Worm (Caenorhabditis elegans) whole organism, late embryonic: ENCODE measurements around the gene C15F1.2.

Experiments used
- ahr-1 ChIP-seq: sonication (generic microtip); optimal IDR thresholded peaks from 2 replicates; lab custom pipeline; 2016; ENCODE audit warnings: missing genetic modification characterization, missing compliant biosample characterization
- ceh-19 ChIP-seq: fragments of 200-800 bp; sonication (Bioruptor generic); optimal IDR thresholded peaks from 2 replicates; lab custom pipeline; 2018; ENCODE audit warnings: mild to moderate bottlenecking, missing genetic modification characterization, missing compliant biosample characterization
- ceh-22 ChIP-seq: sonication (generic microtip); optimal IDR thresholded peaks from 2 replicates; lab custom pipeline; 2017; ENCODE audit warnings: missing biosample characterization, missing genetic modification characterization
- ceh-24 ChIP-seq: sonication (generic microtip); optimal IDR thresholded peaks from 2 replicates; lab custom pipeline; 2016; ENCODE audit warnings: mild to moderate bottlenecking, missing genetic modification characterization, missing compliant biosample characterization
- ceh-34 ChIP-seq: sonication (generic microtip); optimal IDR thresholded peaks from 2 replicates; lab custom pipeline; 2016; ENCODE audit warnings: mild to moderate bottlenecking, missing genetic modification characterization, missing compliant biosample characterization
- ceh-45 ChIP-seq: fragments of 200-800 bp; sonication (Bioruptor generic); IDR thresholded peaks from 2 replicates; pipeline ENCODE4 v1.3.6; 2022; ENCODE audit warnings: missing genetic modification reagents, missing genetic modification characterization, missing compliant biosample characterization
- ceh-48 ChIP-seq: sonication (generic microtip); optimal IDR thresholded peaks from 2 replicates; lab custom pipeline; 2016; ENCODE audit warnings: missing genetic modification characterization, inconsistent platforms, missing compliant biosample characterization
- ceh-6 ChIP-seq: fragments of 200-800 bp; sonication (Bioruptor generic); optimal IDR thresholded peaks from 2 replicates; lab custom pipeline; 2018; ENCODE audit warnings: mild to moderate bottlenecking, missing genetic modification characterization, missing compliant biosample characterization
- ceh-9 ChIP-seq: sonication (generic microtip); optimal IDR thresholded peaks from 2 replicates; lab custom pipeline; 2016; ENCODE audit warnings: mild to moderate bottlenecking, missing genetic modification characterization, inconsistent platforms, missing compliant biosample characterization
- che-1 ChIP-seq: sonication (generic microtip); optimal IDR thresholded peaks from 2 replicates; lab custom pipeline; 2016; ENCODE audit warnings: mild to moderate bottlenecking, missing genetic modification characterization, missing compliant biosample characterization
- dve-1 ChIP-seq: sonication (generic microtip); optimal IDR thresholded peaks from 2 replicates; lab custom pipeline; 2017; ENCODE audit warnings: antibody characterized with exemption, mild to moderate bottlenecking, missing genetic modification characterization, missing compliant biosample characterization
- elt-2 ChIP-seq: sonication (generic microtip); optimal IDR thresholded peaks from 2 replicates; lab custom pipeline; 2016; ENCODE audit warnings: missing genetic modification reagents, missing genetic modification characterization, missing compliant biosample characterization
- eyg-1 ChIP-seq: sonication (generic microtip); optimal IDR thresholded peaks from 2 replicates; lab custom pipeline; 2016; ENCODE audit warnings: missing genotype, missing genetic modification characterization, missing compliant biosample characterization
- fkh-10 ChIP-seq: fragments of 150-350 bp; optimal IDR thresholded peaks from 2 replicates; lab custom pipeline; 2014; ENCODE audit warnings: missing biosample characterization, missing genetic modification reagents, missing genetic modification characterization
- fkh-6 ChIP-seq: sonication (generic microtip); optimal IDR thresholded peaks from 2 replicates; lab custom pipeline; 2016; ENCODE audit warnings: missing genetic modification characterization, missing compliant biosample characterization
- gmeb-2 ChIP-seq: sonication (generic microtip); optimal IDR thresholded peaks from 2 replicates; lab custom pipeline; 2016; ENCODE audit warnings: missing genetic modification characterization, inconsistent platforms, missing compliant biosample characterization
- hlh-13 ChIP-seq: fragments of 200-800 bp; sonication (Bioruptor generic); optimal IDR thresholded peaks from 2 replicates; lab custom pipeline; 2018; ENCODE audit warnings: mild to moderate bottlenecking, missing genetic modification characterization, missing compliant biosample characterization
- hlh-15 ChIP-seq: sonication (generic microtip); optimal IDR thresholded peaks from 2 replicates; lab custom pipeline; 2016; ENCODE audit warnings: missing genetic modification characterization, missing compliant biosample characterization
- hlh-30 ChIP-seq: sonication (generic microtip); optimal IDR thresholded peaks from 2 replicates; lab custom pipeline; 2017; ENCODE audit warnings: antibody characterized with exemption, missing genetic modification characterization, missing compliant biosample characterization; ENCODE audit not compliant: insufficient read depth
- hlh-6 ChIP-seq: sonication (generic microtip); optimal IDR thresholded peaks from 2 replicates; lab custom pipeline; 2016; ENCODE audit warnings: missing genotype, missing genetic modification characterization, missing compliant biosample characterization
- nfya-1 ChIP-seq: sonication (generic microtip); optimal IDR thresholded peaks from 2 replicates; lab custom pipeline; 2017; ENCODE audit warnings: missing genetic modification characterization, mild to moderate bottlenecking, missing compliant biosample characterization, antibody characterized with exemption, moderate library complexity
- nhr-232 ChIP-seq: sonication (generic microtip); optimal IDR thresholded peaks from 2 replicates; lab custom pipeline; 2016; ENCODE audit warnings: missing genetic modification characterization, missing compliant biosample characterization
- npax-4 ChIP-seq: sonication (generic microtip); optimal IDR thresholded peaks from 2 replicates; lab custom pipeline; 2016; ENCODE audit warnings: missing genetic modification characterization, missing compliant biosample characterization
- pat-9 ChIP-seq: fragments of 200-800 bp; sonication (Bioruptor generic); optimal IDR thresholded peaks from 2 replicates; lab custom pipeline; 2018; ENCODE audit warnings: mild to moderate bottlenecking, missing genetic modification characterization, moderate library complexity, missing compliant biosample characterization
- pha-2 ChIP-seq: sonication (generic microtip); optimal IDR thresholded peaks from 2 replicates; lab custom pipeline; 2017; ENCODE audit warnings: mild to moderate bottlenecking, missing genetic modification characterization, missing compliant biosample characterization
- pqm-1 ChIP-seq: sonication (generic microtip); optimal IDR thresholded peaks from 2 replicates; lab custom pipeline; 2016; ENCODE audit warnings: missing genetic modification characterization, missing compliant biosample characterization
- ref-2 ChIP-seq: sonication (generic microtip); optimal IDR thresholded peaks from 2 replicates; lab custom pipeline; 2016; ENCODE audit warnings: missing genetic modification characterization, missing compliant biosample characterization
- sox-2 ChIP-seq: fragments of 200-800 bp; sonication (Bioruptor generic); IDR thresholded peaks from 2 replicates; pipeline ENCODE4 v1.3.6; 2022; ENCODE audit warnings: missing genetic modification reagents, missing genetic modification characterization, missing compliant biosample characterization
- unc-42 ChIP-seq: sonication (generic microtip); optimal IDR thresholded peaks from 2 replicates; lab custom pipeline; 2016; ENCODE audit warnings: missing genotype, missing genetic modification characterization, missing compliant biosample characterization
- unc-55 ChIP-seq: sonication (generic microtip); optimal IDR thresholded peaks from 2 replicates; lab custom pipeline; 2017; ENCODE audit warnings: missing biosample characterization, missing genetic modification reagents, missing genetic modification characterization
- unc-86 ChIP-seq: sonication (generic microtip); optimal IDR thresholded peaks from 2 replicates; lab custom pipeline; 2016; ENCODE audit warnings: missing genetic modification characterization, missing compliant biosample characterization
- zip-5 ChIP-seq: sonication (generic microtip); optimal IDR thresholded peaks from 2 replicates; lab custom pipeline; 2016; ENCODE audit warnings: missing genetic modification characterization, missing compliant biosample characterization
- ztf-16 ChIP-seq: sonication (generic microtip); optimal IDR thresholded peaks from 2 replicates; lab custom pipeline; 2017; ENCODE audit warnings: missing genetic modification characterization, missing compliant biosample characterization

C15F1.2 gene

DNA sequence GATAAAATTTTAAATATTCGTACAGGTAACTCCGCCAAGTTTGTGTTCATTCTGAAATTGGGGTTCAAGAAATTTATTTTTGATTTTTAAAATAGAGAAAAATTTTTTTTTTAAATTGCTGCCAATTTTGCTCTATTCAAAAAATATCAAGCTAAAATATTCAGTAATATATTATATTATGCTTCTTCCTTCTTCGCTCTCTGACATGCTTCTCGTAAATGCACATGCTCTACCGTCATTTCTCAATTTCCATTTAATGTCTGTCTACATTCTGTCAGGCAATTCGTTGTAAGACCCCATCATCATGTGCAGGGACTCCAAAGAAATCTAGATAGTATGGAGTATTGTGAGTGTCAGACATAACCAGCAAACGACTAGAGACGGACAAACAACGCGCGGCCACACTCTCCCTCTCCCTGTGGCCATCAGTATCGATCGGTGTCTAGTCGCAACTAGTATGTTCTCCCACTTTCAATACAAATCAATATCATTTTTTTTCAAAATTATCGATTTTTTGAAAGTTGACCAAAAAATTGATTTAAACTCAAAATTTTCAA lies 28.4 kb upstream of the C15F1.2 start, which contains the start of the genes malt-1 and ceh-38 (continued):
- TF ChIP-seq ceh-19 (GFP tag; lab: Kevin White, UChicago) (peak; percentile 56), ztf-16 (tag; lab: Kevin White, UChicago) (no peak), dve-1 (tag; lab: Kevin White, UChicago) (peak; percentile 68), hlh-30 (peak; percentile 92), fkh-10 (GFP tag; lab: Kevin White, UChicago) (peak; percentile 3), unc-55 (GFP tag; lab: Kevin White, UChicago) (peak; percentile 82), unc-42 (peak; percentile 86), ceh-6 (GFP tag; lab: Kevin White, UChicago) (peak; percentile 47), gmeb-2 (no peak), hlh-15 (tag; lab: Kevin White, UChicago) (no peak), nhr-232 (tag; lab: Kevin White, UChicago) (no peak), pha-2 (tag; lab: Kevin White, UChicago) (no peak), che-1 (no peak), ceh-24 (tag; lab: Kevin White, UChicago) (no peak), ceh-9 (no peak), eyg-1 (tag; lab: Kevin White, UChicago) (no peak), ceh-48 (tag; lab: Kevin White, UChicago) (peak; percentile 100), elt-2 (peak; percentile 51), unc-86 (tag; lab: Kevin White, UChicago) (peak; percentile 47), zip-5 (tag; lab: Kevin White, UChicago) (no peak), ref-2 (tag; lab: Kevin White, UChicago) (peak; percentile 77)

DNA sequence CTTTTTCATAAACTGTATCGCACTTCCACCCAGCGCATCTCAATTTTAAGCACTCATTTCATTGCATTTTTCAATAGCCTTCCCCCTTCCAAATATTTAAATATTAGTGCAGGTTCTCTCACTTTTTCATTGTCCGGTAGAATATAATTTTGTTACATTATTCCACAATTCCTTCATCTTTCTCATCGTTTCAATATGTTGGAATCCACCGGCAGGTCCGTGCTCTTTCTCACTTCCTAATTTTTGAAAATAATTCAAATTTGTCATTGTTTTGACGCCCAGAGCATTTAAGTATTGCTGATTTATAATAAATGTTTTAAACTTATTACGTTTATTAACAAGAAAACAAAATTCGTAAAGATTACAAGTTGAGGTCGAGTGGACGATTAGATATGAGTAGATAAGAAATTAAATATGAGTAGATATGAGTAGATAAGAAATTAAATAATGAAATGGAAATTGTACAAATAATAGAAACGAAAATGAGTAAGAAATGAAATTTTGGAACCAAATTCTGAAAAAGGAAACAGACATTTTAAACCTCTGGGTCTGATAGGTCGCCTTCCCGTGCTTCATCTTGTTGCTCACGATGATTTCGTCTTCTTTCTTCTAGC lies 24.6 kb upstream of the C15F1.2 start:
- TF ChIP-seq elt-2 (peak; percentile 55), hlh-6 (tag; lab: Kevin White, UChicago) (no peak)

DNA sequence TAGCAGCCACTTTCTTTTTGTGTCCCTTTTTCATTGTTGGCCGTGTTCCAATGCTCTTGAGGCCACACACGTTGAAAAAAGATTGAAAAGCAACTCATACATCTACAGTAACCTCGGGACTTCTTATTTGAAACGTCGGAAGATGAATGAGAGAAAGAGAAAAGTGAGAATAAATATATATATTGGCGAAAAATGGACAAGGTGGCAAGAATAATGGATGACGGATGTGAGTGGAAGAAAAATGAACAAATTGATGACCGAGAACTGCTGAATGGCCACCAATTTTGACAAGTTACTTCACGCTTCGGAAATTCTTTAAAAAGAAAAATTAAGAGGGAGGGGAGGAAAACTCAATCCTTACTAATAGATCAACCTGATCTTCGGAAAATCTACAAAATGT lies 21.6 kb upstream of the C15F1.2 start:
- TF ChIP-seq ceh-48 (tag; lab: Kevin White, UChicago) = no peak
- TF ChIP-seq ceh-6 (GFP tag; lab: Kevin White, UChicago) = no peak
- TF ChIP-seq pat-9 (tag; lab: Kevin White, UChicago) = no peak
- no peak for TF ChIP-seq ahr-1 (tag; lab: Kevin White, UChicago)
- no peak for TF ChIP-seq fkh-6 (tag; lab: Kevin White, UChicago)
- TF ChIP-seq sox-2 (GFP tag; lab: Robert Waterston, UW) = no peak

DNA sequence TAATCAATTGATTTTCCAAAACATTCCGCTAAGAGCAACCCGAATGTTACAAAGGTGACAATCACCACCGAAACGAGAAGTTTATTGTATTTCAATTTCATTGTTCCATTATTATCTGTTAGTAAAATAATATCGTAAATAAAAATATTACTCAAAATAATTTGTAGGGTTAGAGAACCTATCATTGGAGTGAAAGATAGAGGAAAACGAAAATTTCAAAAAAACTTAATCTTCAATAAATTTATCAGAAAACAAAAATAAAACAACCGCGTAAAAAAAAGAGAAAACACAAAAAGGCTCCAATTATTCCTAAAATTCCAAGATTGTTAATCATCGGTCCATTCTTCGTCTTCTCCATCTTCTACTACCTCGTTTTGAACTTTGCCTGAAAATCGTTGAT lies 14.2 kb upstream of the C15F1.2 start, which contains the start of gene tra-2:
TSS of gene tra-2 (minus strand) at position 101 of the 400 bp plus-strand sequence.
- TF ChIP-seq gmeb-2 = no peak
- TF ChIP-seq zip-5 (tag; lab: Kevin White, UChicago) = no peak
- no peak for TF ChIP-seq dve-1 (tag; lab: Kevin White, UChicago)
- no peak for TF ChIP-seq ceh-48 (tag; lab: Kevin White, UChicago)
- no peak for TF ChIP-seq sox-2 (GFP tag; lab: Robert Waterston, UW)
- no peak for TF ChIP-seq fkh-10 (GFP tag; lab: Kevin White, UChicago)
- TF ChIP-seq ceh-34 (tag; lab: Kevin White, UChicago) = no peak
- TF ChIP-seq ztf-16 (tag; lab: Kevin White, UChicago) = no peak
- TF ChIP-seq nfya-1 (tag; lab: Kevin White, UChicago) = no peak
- no peak for TF ChIP-seq hlh-13 (GFP tag; lab: Kevin White, UChicago)
- TF ChIP-seq eyg-1 (tag; lab: Kevin White, UChicago) = no peak
- TF ChIP-seq ceh-45 = no peak

DNA sequence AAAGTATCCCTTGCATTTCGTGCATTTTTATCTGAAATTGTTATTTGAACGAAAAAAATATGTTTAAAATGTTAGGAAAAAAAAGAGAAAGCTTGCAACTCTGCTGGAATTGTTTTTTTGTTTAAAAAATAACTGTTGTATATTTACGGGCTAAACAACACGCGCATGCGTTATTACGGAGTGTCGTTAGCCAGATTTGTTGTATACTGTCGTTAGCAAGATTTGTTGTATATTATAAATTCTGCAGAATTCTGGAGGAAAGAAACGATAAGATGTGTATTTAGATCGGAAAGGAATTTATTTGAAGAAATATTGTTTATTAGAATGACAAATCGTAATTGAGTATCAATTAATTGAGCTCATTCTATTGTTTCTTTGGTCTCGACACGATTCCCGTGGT lies 12.1 kb upstream of the C15F1.2 start, which contains the start of gene eif-2Bgamma:
TSS of gene eif-2Bgamma (minus strand) at position 31 of the 400 bp plus-strand sequence.
- TF ChIP-seq ceh-9 = no peak
- TF ChIP-seq eyg-1 (tag; lab: Kevin White, UChicago) = no peak
- TF ChIP-seq nfya-1 (tag; lab: Kevin White, UChicago) = peak; percentile 2
- no peak for TF ChIP-seq npax-4 (tag; lab: Kevin White, UChicago)
- no peak for TF ChIP-seq fkh-10 (GFP tag; lab: Kevin White, UChicago)
- no peak for TF ChIP-seq pqm-1 (tag; lab: Kevin White, UChicago)
- TF ChIP-seq ceh-22 = no peak
